Worm (Caenorhabditis elegans): ENCODE measurements around the gene F31F4.17.
A peak's percentile ranks its signal among the peaks of the same experiment; 100 is the strongest.

Gene F31F4.17

ce11 chrV:620987-621386 is 39.1 kb downstream of the F31F4.17 start:
- TF ChIP-seq zfh-2 (GFP tag; conservative IDR thresholded peaks at IDR 0.05) (peak; percentile 51; the same call in 1 of the 2 replicates), ztf-3 (GFP tag; optimal IDR thresholded peaks at IDR 0.05) (no peak), egrh-3 (GFP tag; IDR thresholded peaks at IDR 0.05) (no peak), ztf-6 (GFP tag; IDR thresholded peaks at IDR 0.05) (no peak), T07F8.4 (tag; optimal IDR thresholded peaks at IDR 0.05) (no peak), cebp-1 (GFP tag; IDR thresholded peaks at IDR 0.05) (no peak), cebp-1 (tag; optimal IDR thresholded peaks at IDR 0.05) (no peak), F10E7.11 (tag; optimal IDR thresholded peaks at IDR 0.05) (no peak)

ce11 chrV:619054-619453 is 41.1 kb downstream of the F31F4.17 start, which contains the start of gene F48G7.4:
TSS of gene F48G7.4 (plus strand) at chrV:619453.
- TF ChIP-seq hmg-1.2 (GFP tag; IDR thresholded peaks at IDR 0.05) (peak; percentile 89), repo-1 (tag; optimal IDR thresholded peaks at IDR 0.05) (no peak), snpc-4 (GFP tag; optimal IDR thresholded peaks at IDR 0.05) (no peak), snpc-4 (tag; optimal IDR thresholded peaks at IDR 0.05) (peak in 1 of 4 experiments; percentile 54), dox-1 (GFP tag; IDR thresholded peaks at IDR 0.05) (peak; percentile 54), lsy-27 (tag; optimal IDR thresholded peaks at IDR 0.05; ENCODE audit: borderline replicate concordance, insufficient read depth) (no peak), K12H6.12 (tag; optimal IDR thresholded peaks at IDR 0.05) (peak; percentile 54), ceh-27 (GFP tag; optimal IDR thresholded peaks at IDR 0.05) (peak; percentile 41), F23B12.7 (tag; optimal IDR thresholded peaks at IDR 0.05; ENCODE audit: insufficient read depth) (no peak), nhr-80 (tag; optimal IDR thresholded peaks at IDR 0.05) (peak; percentile 20)

ce11 chrV:617917-618316 is 42.2 kb downstream of the F31F4.17 start:
- TF ChIP-seq ztf-3 (GFP tag; optimal IDR thresholded peaks at IDR 0.05) = no peak
- TF ChIP-seq hsf-1 (GFP tag; IDR thresholded peaks at IDR 0.05) = no peak
- no peak for TF ChIP-seq F55B11.4 (tag; optimal IDR thresholded peaks at IDR 0.05; ENCODE audit: borderline replicate concordance, insufficient read depth)
- no peak for TF ChIP-seq gei-17 (GFP tag; optimal IDR thresholded peaks at IDR 0.05)
- no peak for TF ChIP-seq mcd-1 (GFP tag; IDR thresholded peaks at IDR 0.05)
- TF ChIP-seq attf-6 (GFP tag; IDR thresholded peaks at IDR 0.05) = no peak
- TF ChIP-seq cebp-2 (GFP tag; IDR thresholded peaks at IDR 0.05) = no peak
- TF ChIP-seq nfya-1 (tag; optimal IDR thresholded peaks at IDR 0.05; ENCODE audit: borderline replicate concordance, insufficient read depth) = no peak
- TF ChIP-seq F57A8.1 (GFP tag; optimal IDR thresholded peaks at IDR 0.05) = no peak

ce11 chrV:615275-615674 is 44.8 kb downstream of the F31F4.17 start, which contains the start of gene F48G7.13:
TSS of gene F48G7.13 (plus strand) at chrV:615575.
- TF ChIP-seq madf-3 (GFP tag; IDR thresholded peaks at IDR 0.05) = no peak
- no peak for TF ChIP-seq dpl-1 (GFP tag; optimal IDR thresholded peaks at IDR 0.05)
- no peak for TF ChIP-seq aptf-3 (GFP tag; IDR thresholded peaks at IDR 0.05)
- TF ChIP-seq ama-1 (optimal IDR thresholded peaks at IDR 0.05) = no peak
- TF ChIP-seq ama-1 (GFP tag; optimal IDR thresholded peaks at IDR 0.05) = no peak
- TF ChIP-seq B0261.1 (tag; optimal IDR thresholded peaks at IDR 0.05) = no peak
- TF ChIP-seq egl-18 (GFP tag; IDR thresholded peaks at IDR 0.05) = no peak
- no peak for TF ChIP-seq ceh-79 (tag; optimal IDR thresholded peaks at IDR 0.05)
- TF ChIP-seq nhr-120 (GFP tag; IDR thresholded peaks at IDR 0.05) = no peak
- TF ChIP-seq F57A8.1 (GFP tag; optimal IDR thresholded peaks at IDR 0.05) = no peak
- TF ChIP-seq lag-1 (GFP tag; IDR thresholded peaks at IDR 0.05) = no peak
- TF ChIP-seq atf-7 (tag; optimal IDR thresholded peaks at IDR 0.05) = no peak
- no peak for TF ChIP-seq ekl-4 (GFP tag; IDR thresholded peaks at IDR 0.05)
- no peak for TF ChIP-seq ets-4 (GFP tag; optimal IDR thresholded peaks at IDR 0.05)
